Worm (Caenorhabditis elegans) whole organism, young adult: Measurements from ENCODE around the gene F09C8.1.

Experiments
- T26A5.8 ChIP-seq: sonication (generic microtip); optimal IDR thresholded peaks from 2 replicates; lab custom pipeline; 2016; ENCODE audit warnings: missing genetic modification characterization, missing compliant biosample characterization
- lin-35 ChIP-seq, 3 experiments: fragments of 150-350 bp in 2 of 3; sonication (generic microtip) in 1 of 3; optimal IDR thresholded peaks; 2 replicates each; lab custom pipeline; 2014 to 2018; ENCODE audit warnings: missing biosample characterization in 3 of 3, missing genetic modification characterization in 3 of 3, missing genetic modification reagents in 3 of 3
- mcd-1 ChIP-seq: fragments of 200-800 bp; sonication (Bioruptor generic); IDR thresholded peaks from 2 replicates; pipeline ENCODE4 v1.3.6; 2022; ENCODE audit warnings: missing genetic modification reagents, missing genetic modification characterization, missing compliant biosample characterization
- nfyb-1 ChIP-seq: fragments of 200-800 bp; sonication (Bioruptor generic); IDR thresholded peaks from 2 replicates; pipeline ENCODE4 v1.3.6; 2022; ENCODE audit warnings: missing genetic modification reagents, missing genetic modification characterization, missing compliant biosample characterization
- pha-4 ChIP-seq: fragments of 150-350 bp; sonication (generic microtip); optimal IDR thresholded peaks from 2 replicates; lab custom pipeline; 2014; ENCODE audit warnings: missing biosample characterization, missing genetic modification reagents, missing genetic modification characterization
- sea-2 ChIP-seq: fragments of 200-800 bp; sonication (Bioruptor generic); IDR thresholded peaks from 2 replicates; pipeline ENCODE4 v1.3.6; 2022; ENCODE audit warnings: missing genetic modification characterization, missing compliant biosample characterization
- unc-62 ChIP-seq: fragments of 150-350 bp; optimal IDR thresholded peaks from 2 replicates; lab custom pipeline; 2014; ENCODE audit warnings: missing biosample characterization, missing genetic modification reagents, missing genetic modification characterization

- TF ChIP-seq T26A5.8 (no peak), mcd-1 (GFP tag; lab: Robert Waterston, UW) (peak; percentile 34; the same call in 1 of the 2 replicates), sea-2 (no peak), pha-4 (tag; lab: Kevin White, UChicago) (no peak), lin-35 (GFP tag; optimal IDR thresholded peaks at IDR 0.05; lab: Kevin White, UChicago) (no peak), nfyb-1 (GFP tag; lab: Robert Waterston, UW) (no peak), unc-62 (GFP tag; lab: Kevin White, UChicago) (no peak)
Observed at ce11 chrX:16150153-16150552, 13.2 kb downstream of the F09C8.1 start.
